Fruit fly (Drosophila melanogaster): ENCODE measurements around the gene blot.

DNA sequence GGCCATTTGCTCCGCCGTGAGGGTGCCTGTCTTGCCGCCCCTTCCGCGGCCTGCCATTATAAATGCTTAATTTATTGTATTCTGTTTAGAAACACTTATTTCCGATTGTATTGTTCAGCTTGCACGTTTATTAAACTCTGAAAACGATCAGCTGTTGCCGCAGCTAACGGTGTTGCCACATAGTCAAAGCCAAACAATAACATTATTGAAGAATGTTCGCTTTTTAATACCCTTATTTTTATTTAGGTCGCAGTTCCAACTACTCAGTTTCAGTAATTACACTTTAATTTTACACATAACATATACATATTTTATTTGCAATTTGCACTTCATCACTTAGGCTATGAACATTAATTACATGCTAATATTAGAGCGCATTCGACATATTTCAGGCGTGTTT is 5.7 kb upstream of the blot start, which contains the start of gene Polr3G:
- TF ChIP-seq Dll (optimal IDR thresholded peaks at IDR 0.05) (no peak), psq (optimal IDR thresholded peaks at IDR 0.05) (no peak), pan (optimal IDR thresholded peaks at IDR 0.05) (no peak), EcR (GFP tag; optimal IDR thresholded peaks at IDR 0.05) (no peak), CG8478 (optimal IDR thresholded peaks at IDR 0.05) (no peak), usp (GFP tag; optimal IDR thresholded peaks at IDR 0.05) (no peak)

All from whole organism.